Worm (Caenorhabditis elegans) whole organism, midembryonic: ENCODE results near the gene pdl-1.

Experiments used
- T22C8.4 ChIP-seq: fragments of 200-800 bp; sonication (Bioruptor generic); IDR thresholded peaks from 2 replicates; pipeline ENCODE4 v1.3.6; 2022; ENCODE audit warnings: missing genetic modification characterization, missing compliant biosample characterization
- cog-1 ChIP-seq: sonication (generic microtip); optimal IDR thresholded peaks from 2 replicates; lab custom pipeline; 2016; ENCODE audit warnings: missing genetic modification characterization, missing compliant biosample characterization
- flt-1 ChIP-seq: fragments of 200-800 bp; sonication (Bioruptor generic); IDR thresholded peaks from 2 replicates; pipeline ENCODE4 v1.3.6; 2022; ENCODE audit warnings: missing genetic modification characterization, missing compliant biosample characterization
- klf-2 ChIP-seq: fragments of 200-800 bp; sonication (Bioruptor generic); conservative IDR thresholded peaks from 2 replicates; pipeline ENCODE4 v1.3.6; 2022; ENCODE audit warnings: missing genetic modification reagents, missing genetic modification characterization, missing compliant biosample characterization
- med-1 ChIP-seq: sonication (generic microtip); optimal IDR thresholded peaks from 2 replicates; lab custom pipeline; 2017; ENCODE audit warnings: missing genetic modification characterization, mild to moderate bottlenecking, missing compliant biosample characterization, antibody characterized with exemption, missing genetic modification reagents; ENCODE audit not compliant: insufficient read depth
- ref-1 ChIP-seq: fragments of 200-800 bp; sonication (Bioruptor generic); conservative IDR thresholded peaks from 2 replicates; pipeline ENCODE4 v1.3.6; 2022; ENCODE audit warnings: missing genetic modification reagents, missing genetic modification characterization, missing compliant biosample characterization
- tab-1 ChIP-seq: fragments of 200-800 bp; sonication (Bioruptor generic); IDR thresholded peaks from 2 replicates; pipeline ENCODE4 v1.3.6; 2022; ENCODE audit warnings: missing genetic modification characterization, missing compliant biosample characterization
- ztf-23 ChIP-seq: fragments of 200-800 bp; sonication (Bioruptor generic); IDR thresholded peaks from 2 replicates; pipeline ENCODE4 v1.3.6; 2022; ENCODE audit warnings: missing genetic modification reagents, missing genetic modification characterization, missing compliant biosample characterization
- ztf-29 ChIP-seq: fragments of 200-800 bp; sonication (Bioruptor generic); IDR thresholded peaks from 2 replicates; pipeline ENCODE4 v1.3.6; 2022; ENCODE audit warnings: missing genetic modification reagents, missing genetic modification characterization, missing compliant biosample characterization

The pdl-1 gene

DNA sequence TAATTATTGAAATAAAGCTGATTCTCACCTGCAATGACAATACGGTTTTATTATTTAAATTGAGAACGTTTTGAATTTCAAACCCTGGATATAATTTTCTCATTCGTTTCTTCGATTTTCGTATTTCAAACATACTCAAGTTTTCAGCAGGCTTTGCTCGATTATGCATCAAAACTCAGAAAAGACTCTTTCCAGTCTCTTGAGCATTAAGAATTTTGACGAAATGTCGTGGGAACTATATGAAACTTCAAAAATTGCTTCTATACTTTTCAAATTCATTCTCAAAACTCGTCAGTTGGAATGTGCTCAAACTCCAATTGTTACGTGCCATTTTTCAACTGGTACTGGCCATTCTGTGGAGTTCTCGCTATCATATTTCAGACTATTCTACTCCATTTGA lies 21.8 kb downstream of the pdl-1 start, which contains the start of gene srd-59:
srd-59 (plus strand) TSS at position 301 of the 400 bp plus-strand sequence.
- TF ChIP-seq klf-2 (GFP tag; lab: Robert Waterston, UW) = no peak
- TF ChIP-seq tab-1 = no peak
- TF ChIP-seq med-1 = no peak
- TF ChIP-seq flt-1 (GFP tag; lab: Robert Waterston, UW) = no peak
- TF ChIP-seq ztf-29 (GFP tag; lab: Robert Waterston, UW) = no peak
- TF ChIP-seq ref-1 (GFP tag; lab: Robert Waterston, UW) = no peak
- no peak for TF ChIP-seq ztf-23
- TF ChIP-seq cog-1 (tag; lab: Kevin White, UChicago) = no peak
- no peak for TF ChIP-seq T22C8.4 (GFP tag; lab: Robert Waterston, UW)

DNA sequence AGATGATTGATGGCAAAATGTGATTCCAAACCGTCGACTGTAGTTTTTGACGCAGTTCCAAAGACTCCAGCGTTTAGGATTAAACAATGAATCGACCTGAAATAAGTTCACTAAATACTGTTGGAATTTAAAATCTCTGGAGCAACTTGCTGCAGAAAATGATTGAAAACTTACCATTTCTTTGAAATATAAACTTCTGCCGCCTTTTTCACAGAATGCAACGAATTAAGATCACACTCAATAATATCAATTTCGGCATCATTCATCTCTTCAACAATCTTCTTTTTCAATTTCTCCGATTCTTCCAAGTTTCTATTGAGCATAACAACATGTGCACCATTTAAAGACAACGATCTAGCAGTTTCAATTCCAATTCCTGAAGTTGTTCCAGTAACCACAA lies 24.0 kb downstream of the pdl-1 start:
- no peak for TF ChIP-seq ztf-23

DNA sequence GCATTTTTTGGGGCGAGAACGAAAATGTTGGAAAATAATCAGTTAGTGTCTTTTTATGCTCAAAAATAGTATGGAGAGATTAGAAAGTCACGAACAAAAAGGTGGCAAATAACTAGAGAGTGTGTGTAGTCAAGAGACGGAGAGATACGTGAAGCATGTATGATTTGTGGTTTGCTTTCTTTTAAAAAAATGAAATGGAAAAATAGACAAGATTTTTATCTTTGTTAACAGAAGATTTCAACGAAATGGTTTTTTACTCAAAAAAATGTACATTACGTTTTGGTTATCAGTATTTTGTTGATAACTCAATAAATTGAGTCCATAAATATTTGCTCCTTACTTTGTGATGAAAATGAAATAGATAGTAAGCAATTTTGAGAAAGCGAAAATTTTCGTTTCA lies 24.6 kb downstream of the pdl-1 start, which contains the start of gene dhs-7:
dhs-7 (minus strand) TSS at position 277 of the 400 bp plus-strand sequence.
- TF ChIP-seq med-1 (no peak), ref-1 (GFP tag; lab: Robert Waterston, UW) (no peak), flt-1 (GFP tag; lab: Robert Waterston, UW) (no peak), ztf-23 (no peak), cog-1 (tag; lab: Kevin White, UChicago) (no peak), klf-2 (GFP tag; lab: Robert Waterston, UW) (no peak), T22C8.4 (GFP tag; lab: Robert Waterston, UW) (no peak), ztf-29 (GFP tag; lab: Robert Waterston, UW) (no peak), tab-1 (no peak)

DNA sequence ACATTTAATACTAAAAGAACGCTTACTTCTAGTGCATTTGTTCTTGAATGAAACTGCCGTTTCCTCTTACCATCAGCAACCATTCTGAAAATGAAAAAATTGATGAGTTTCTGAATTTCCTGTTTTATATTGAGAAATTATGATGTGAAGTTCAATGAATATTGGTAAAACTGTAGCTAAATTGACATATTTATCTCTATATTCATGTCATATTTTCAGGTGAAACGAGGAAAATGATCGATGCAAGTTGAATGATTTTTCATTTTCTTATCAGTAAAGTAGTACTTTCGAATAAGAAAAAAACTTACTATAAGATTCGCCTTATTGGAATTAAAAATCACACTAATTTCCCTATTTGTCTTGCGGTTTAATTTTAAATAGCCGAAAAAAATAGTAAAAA lies 26.6 kb downstream of the pdl-1 start, which contains the start of gene E04F6.15:
E04F6.15 (minus strand) TSS at position 101 of the 400 bp plus-strand sequence.
- no peak for TF ChIP-seq ztf-29 (GFP tag; lab: Robert Waterston, UW)
- TF ChIP-seq tab-1 = no peak
- TF ChIP-seq cog-1 (tag; lab: Kevin White, UChicago) = no peak
- TF ChIP-seq T22C8.4 (GFP tag; lab: Robert Waterston, UW) = no peak
- TF ChIP-seq klf-2 (GFP tag; lab: Robert Waterston, UW) = no peak
- TF ChIP-seq flt-1 (GFP tag; lab: Robert Waterston, UW) = no peak
- no peak for TF ChIP-seq med-1
- no peak for TF ChIP-seq ztf-23
- no peak for TF ChIP-seq ref-1 (GFP tag; lab: Robert Waterston, UW)

DNA sequence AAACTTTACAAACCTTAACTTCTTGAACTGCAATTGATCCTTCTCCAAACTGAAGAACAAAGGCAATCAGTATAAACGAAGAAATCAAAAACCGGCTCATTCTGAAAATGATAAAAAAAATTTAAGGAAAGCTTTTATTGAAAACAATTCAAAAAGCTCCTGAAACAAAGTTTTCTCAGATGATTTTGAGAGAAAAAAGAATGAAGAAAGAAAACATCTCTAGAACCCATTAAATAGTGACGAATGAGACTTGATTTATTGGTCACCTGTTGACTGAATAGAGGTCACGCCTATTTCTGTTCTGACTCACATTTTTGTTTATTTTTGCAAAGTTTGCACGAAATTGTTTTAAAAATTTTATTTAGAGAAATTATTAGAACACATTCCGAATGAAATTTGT lies 27.7 kb downstream of the pdl-1 start, which contains the start of gene E04F6.8:
E04F6.8 (minus strand) TSS at position 101 of the 400 bp plus-strand sequence.
- TF ChIP-seq tab-1 (no peak), cog-1 (tag; lab: Kevin White, UChicago) (no peak), klf-2 (GFP tag; lab: Robert Waterston, UW) (no peak), ref-1 (GFP tag; lab: Robert Waterston, UW) (no peak), ztf-29 (GFP tag; lab: Robert Waterston, UW) (no peak), T22C8.4 (GFP tag; lab: Robert Waterston, UW) (no peak), ztf-23 (no peak)

DNA sequence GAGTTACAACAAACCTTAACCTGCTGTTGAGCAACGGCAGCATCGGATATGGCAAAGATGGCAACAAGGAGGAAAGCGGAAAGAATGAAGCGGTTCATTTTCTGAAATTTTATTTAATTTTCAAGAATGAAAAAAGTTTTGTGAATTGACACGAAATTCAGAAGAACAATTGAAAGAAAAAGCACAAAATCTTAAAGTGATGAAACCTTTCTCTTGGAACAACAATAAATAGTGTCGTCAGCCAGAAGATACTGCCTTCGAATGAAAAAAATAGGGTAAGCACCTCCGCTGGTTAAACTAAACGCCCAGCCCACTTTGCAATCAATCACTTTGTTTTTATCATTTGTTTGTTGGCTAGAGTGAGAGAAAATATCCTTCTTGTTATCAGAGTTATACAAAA lies 28.5 kb downstream of the pdl-1 start, which contains the start of gene E04F6.9:
E04F6.9 (minus strand) TSS at position 101 of the 400 bp plus-strand sequence.
- TF ChIP-seq tab-1 = no peak
- no peak for TF ChIP-seq ref-1 (GFP tag; lab: Robert Waterston, UW)
- no peak for TF ChIP-seq klf-2 (GFP tag; lab: Robert Waterston, UW)
- no peak for TF ChIP-seq ztf-29 (GFP tag; lab: Robert Waterston, UW)
- TF ChIP-seq cog-1 (tag; lab: Kevin White, UChicago) = no peak
- TF ChIP-seq ztf-23 = no peak
- no peak for TF ChIP-seq T22C8.4 (GFP tag; lab: Robert Waterston, UW)
- TF ChIP-seq flt-1 (GFP tag; lab: Robert Waterston, UW) = no peak
- no peak for TF ChIP-seq med-1

DNA sequence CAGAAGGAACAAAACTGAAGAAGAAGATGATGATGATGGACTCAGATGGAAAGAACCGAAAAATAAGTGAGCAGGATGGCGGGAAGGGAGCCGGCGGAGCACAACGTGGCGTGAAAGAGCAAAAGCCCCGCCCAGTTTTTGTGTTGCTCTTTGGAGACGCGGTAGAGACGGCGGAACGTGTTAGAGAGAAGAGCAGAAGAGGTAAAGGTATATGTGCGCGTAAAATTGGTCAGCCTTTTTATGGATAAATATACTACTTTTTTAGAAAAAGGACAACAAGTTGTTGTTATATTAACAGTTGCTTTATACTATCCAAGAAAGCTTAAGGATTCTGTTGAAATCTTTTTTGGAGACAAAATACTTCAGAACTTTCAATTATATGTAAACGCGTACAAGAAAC lies 33.4 kb downstream of the pdl-1 start, which contains the start of gene E04F6.10:
E04F6.10 (minus strand) TSS at position 101 of the 400 bp plus-strand sequence.
- TF ChIP-seq med-1 (no peak), ref-1 (GFP tag; lab: Robert Waterston, UW) (no peak), ztf-23 (no peak)

DNA sequence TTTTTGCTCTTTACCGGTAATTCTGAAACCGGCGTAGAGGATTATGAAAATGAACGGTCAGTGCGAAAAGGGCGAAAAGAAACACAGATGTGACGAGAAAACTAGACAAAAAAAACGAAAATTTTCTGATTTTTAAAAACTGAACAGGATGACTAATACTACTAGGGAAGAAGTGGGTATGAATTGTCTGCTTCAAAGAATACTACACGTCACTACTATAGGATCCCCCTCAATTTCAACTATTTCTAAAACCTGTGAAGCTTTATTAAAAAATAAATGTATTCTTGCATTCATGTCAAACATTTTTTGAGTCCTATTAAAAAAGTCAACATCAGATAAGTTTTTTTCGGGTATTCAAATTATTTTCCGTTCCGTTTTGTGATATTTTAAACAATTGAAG lies 40.5 kb downstream of the pdl-1 start:
- TF ChIP-seq ref-1 (GFP tag; lab: Robert Waterston, UW) (no peak), med-1 (no peak), tab-1 (no peak), T22C8.4 (GFP tag; lab: Robert Waterston, UW) (no peak), klf-2 (GFP tag; lab: Robert Waterston, UW) (no peak)

DNA sequence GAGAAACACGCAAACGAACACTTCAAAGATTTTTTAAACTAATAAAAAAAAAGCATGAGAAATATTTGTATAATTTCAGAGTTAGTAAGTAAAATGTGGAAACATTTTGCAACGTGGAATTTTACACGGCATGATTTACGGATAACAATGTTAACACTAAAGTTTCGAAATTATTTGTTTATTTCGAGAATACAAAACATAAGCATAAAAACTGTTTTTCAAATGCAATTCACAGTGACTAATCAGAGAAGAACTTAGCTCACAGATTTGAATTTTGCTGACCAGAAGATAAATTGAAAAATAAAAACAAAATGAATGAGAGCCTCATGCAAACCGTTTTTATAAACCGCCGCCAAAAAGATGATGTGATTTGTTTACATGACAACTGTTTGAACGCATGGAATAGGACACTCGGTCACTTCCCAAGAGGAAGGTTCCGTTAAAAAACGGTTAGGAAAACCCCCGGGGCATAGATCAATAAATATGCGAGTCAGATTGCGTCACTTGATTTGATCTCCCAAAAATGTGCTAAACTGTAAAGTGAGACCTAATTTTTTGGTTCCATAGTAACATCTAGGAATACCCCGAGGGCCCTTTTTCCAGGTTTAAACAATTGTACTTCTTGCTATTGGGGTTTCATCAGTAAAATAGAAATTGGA lies 42.4 kb downstream of the pdl-1 start, which contains the start of gene clh-3:
clh-3 (minus strand) TSS at position 51 of the 659 bp plus-strand sequence.
- TF ChIP-seq ref-1 (GFP tag; lab: Robert Waterston, UW) = no peak
- TF ChIP-seq cog-1 (tag; lab: Kevin White, UChicago) = no peak
- no peak for TF ChIP-seq med-1
- TF ChIP-seq ztf-23 = no peak
- no peak for TF ChIP-seq klf-2 (GFP tag; lab: Robert Waterston, UW)
- no peak for TF ChIP-seq T22C8.4 (GFP tag; lab: Robert Waterston, UW)
- no peak for TF ChIP-seq tab-1
- TF ChIP-seq flt-1 (GFP tag; lab: Robert Waterston, UW) = no peak
- TF ChIP-seq ztf-29 (GFP tag; lab: Robert Waterston, UW) = no peak

DNA sequence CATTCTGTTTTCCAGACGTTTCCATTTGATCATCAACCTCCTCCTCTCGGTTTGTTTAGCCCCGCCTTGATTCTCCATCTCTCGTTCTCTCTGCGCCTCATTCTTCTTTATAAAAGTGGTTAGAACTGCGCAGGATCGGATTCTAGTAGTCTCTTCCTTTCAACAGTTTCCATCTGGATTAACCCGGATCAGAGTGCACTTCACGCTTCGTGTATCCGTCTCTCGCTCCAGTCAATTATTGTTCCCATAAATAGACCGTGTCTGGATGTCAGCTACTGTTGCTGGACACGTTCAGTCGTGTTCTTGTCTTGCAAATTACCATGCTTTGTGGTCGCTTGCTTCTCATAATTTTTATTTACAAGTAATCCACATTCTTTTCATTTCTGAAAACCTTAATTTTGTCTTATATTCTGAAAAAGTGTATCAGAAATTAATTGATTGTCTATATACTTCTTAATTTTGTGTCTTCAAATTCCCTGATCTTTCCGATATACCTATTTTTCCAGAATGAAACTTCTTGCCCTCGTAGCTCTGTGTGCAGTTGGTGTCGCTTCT lies 45.1 kb downstream of the pdl-1 start, which contains the start of gene F32A5.4:
F32A5.4 (plus strand) TSS at position 505 of the 555 bp plus-strand sequence.
- TF ChIP-seq ztf-29 (GFP tag; lab: Robert Waterston, UW) (no peak), med-1 (no peak), cog-1 (tag; lab: Kevin White, UChicago) (no peak), T22C8.4 (GFP tag; lab: Robert Waterston, UW) (no peak), klf-2 (GFP tag; lab: Robert Waterston, UW) (no peak), ref-1 (GFP tag; lab: Robert Waterston, UW) (no peak), flt-1 (GFP tag; lab: Robert Waterston, UW) (no peak), ztf-23 (no peak), tab-1 (no peak)
